Worm (Caenorhabditis elegans): ENCODE data around the gene srh-277.

- no peak for TF ChIP-seq ceh-13 (GFP tag; optimal IDR thresholded peaks at IDR 0.05)
- no peak for TF ChIP-seq aly-1 (tag; optimal IDR thresholded peaks at IDR 0.05)
- no peak for TF ChIP-seq ama-1 (optimal IDR thresholded peaks at IDR 0.05)
These were observed 38.0 kb upstream of the srh-277 start for ce11 chrV:16145009-16145408.

All from whole organism, early embryonic.